Fruit fly (Drosophila melanogaster) whole organism, embryonic: Measurements from ENCODE around the gene CG14142.

Source experiments
- ATbp ChIP-seq: fragments of 200-800 bp; sonication (Bioruptor generic); optimal IDR thresholded peaks from 2 replicates; lab custom pipeline; 2017; ENCODE audit warnings: missing biosample characterization, mild to moderate bottlenecking, missing genetic modification characterization, missing genetic modification reagents
- BEAF-32 ChIP-seq: fragments of 200-800 bp; sonication (Bioruptor generic); optimal IDR thresholded peaks from 3 replicates; lab custom pipeline; 2017; ENCODE audit warnings: missing biosample characterization, missing genetic modification characterization, mild to moderate bottlenecking, moderate library complexity, missing genetic modification reagents
- CG1024 ChIP-seq: fragments of 200-800 bp; sonication (Bioruptor generic); IDR thresholded peaks from 2 replicates; pipeline ENCODE4 v1.3.6; 2022; ENCODE audit warnings: missing biosample characterization, missing genetic modification characterization
- CG10543 ChIP-seq: fragments of 200-800 bp; sonication (Bioruptor generic); optimal IDR thresholded peaks from 3 replicates; lab custom pipeline; 2017; ENCODE audit warnings: missing biosample characterization, mild to moderate bottlenecking, missing genetic modification characterization, moderate library complexity
- CG10654 ChIP-seq: fragments of 200-800 bp; sonication (Bioruptor generic); optimal IDR thresholded peaks from 2 replicates; lab custom pipeline; 2016; ENCODE audit warnings: missing biosample characterization, missing genetic modification characterization
- CG11247 ChIP-seq: fragments of 200-800 bp; sonication (Bioruptor generic); IDR thresholded peaks from 2 replicates; pipeline ENCODE4 v1.3.6; 2022; ENCODE audit warnings: missing biosample characterization, missing genetic modification characterization
- CG11398 ChIP-seq: fragments of 200-800 bp; sonication (Bioruptor generic); optimal IDR thresholded peaks from 2 replicates; lab custom pipeline; 2016; ENCODE audit warnings: missing biosample characterization, missing genetic modification characterization
- CG13287 ChIP-seq: fragments of 200-800 bp; sonication (Bioruptor generic); IDR thresholded peaks from 2 replicates; pipeline ENCODE4 v1.3.6; 2022; ENCODE audit warnings: missing biosample characterization, missing genetic modification characterization; ENCODE audit not compliant: partially characterized antibody
- CG17186 ChIP-seq: fragments of 200-800 bp; sonication (Bioruptor generic); optimal IDR thresholded peaks from 3 replicates; lab custom pipeline; 2017; ENCODE audit warnings: missing biosample characterization, missing genetic modification reagents, missing genetic modification characterization
- CG17385 ChIP-seq: fragments of 200-800 bp; sonication (Bioruptor generic); optimal IDR thresholded peaks from 3 replicates; lab custom pipeline; 2018; ENCODE audit warnings: missing biosample characterization, mild to moderate bottlenecking, missing genetic modification characterization
- CG2202 ChIP-seq: fragments of 200-800 bp; sonication (Bioruptor generic); optimal IDR thresholded peaks from 2 replicates; lab custom pipeline; 2018; ENCODE audit warnings: missing biosample characterization, mild to moderate bottlenecking, missing genetic modification characterization
- CG3065 ChIP-seq: fragments of 200-800 bp; sonication (Bioruptor generic); optimal IDR thresholded peaks from 2 replicates; lab custom pipeline; 2016; ENCODE audit warnings: missing biosample characterization, missing genetic modification characterization
- CG3163 ChIP-seq: fragments of 200-800 bp; sonication (Bioruptor generic); optimal IDR thresholded peaks from 3 replicates; lab custom pipeline; 2016; ENCODE audit warnings: missing biosample characterization, missing genetic modification characterization
- CG32532 ChIP-seq: fragments of 200-800 bp; sonication (Bioruptor generic); IDR thresholded peaks from 2 replicates; pipeline ENCODE4 v1.3.6; 2022; ENCODE audit warnings: missing biosample characterization, missing genetic modification characterization
- CG34376 ChIP-seq: fragments of 200-800 bp; sonication (Bioruptor generic); optimal IDR thresholded peaks from 2 replicates; lab custom pipeline; 2018; ENCODE audit warnings: missing biosample characterization, mild to moderate bottlenecking, missing genetic modification characterization
- CG34422 ChIP-seq: fragments of 200-800 bp; sonication (Bioruptor generic); IDR thresholded peaks from 3 replicates; pipeline ENCODE4 v1.3.6; 2022; ENCODE audit warnings: missing biosample characterization, missing genetic modification characterization
- CG3995 ChIP-seq: fragments of 200-800 bp; sonication (Bioruptor generic); optimal IDR thresholded peaks from 3 replicates; lab custom pipeline; 2016; ENCODE audit warnings: missing biosample characterization, missing genetic modification characterization
- CG43689 ChIP-seq: fragments of 200-800 bp; sonication (Bioruptor generic); IDR thresholded peaks from 2 replicates; pipeline ENCODE4 v1.3.6; 2022; ENCODE audit warnings: missing biosample characterization, missing genetic modification characterization
- CG4424 ChIP-seq: fragments of 200-800 bp; sonication (Bioruptor generic); optimal IDR thresholded peaks from 3 replicates; lab custom pipeline; 2016; ENCODE audit warnings: missing biosample characterization, missing genetic modification characterization
- CG4707 ChIP-seq: fragments of 200-800 bp; sonication (Bioruptor generic); optimal IDR thresholded peaks from 2 replicates; lab custom pipeline; 2018; ENCODE audit warnings: missing biosample characterization, mild to moderate bottlenecking, missing genetic modification characterization, moderate library complexity
- CG4854 ChIP-seq: fragments of 200-800 bp; sonication (Bioruptor generic); optimal IDR thresholded peaks from 2 replicates; lab custom pipeline; 2016; ENCODE audit warnings: missing biosample characterization, missing genetic modification characterization, inconsistent platforms
- CG6854 ChIP-seq: fragments of 200-800 bp; sonication (Bioruptor generic); optimal IDR thresholded peaks from 3 replicates; lab custom pipeline; 2017; ENCODE audit warnings: missing biosample characterization, mild to moderate bottlenecking, missing genetic modification characterization
- CG8089 ChIP-seq: fragments of 200-800 bp; sonication (Bioruptor generic); optimal IDR thresholded peaks from 3 replicates; lab custom pipeline; 2016; ENCODE audit warnings: missing biosample characterization, missing genetic modification characterization
- CG8924 ChIP-seq: fragments of 200-800 bp; optimal IDR thresholded peaks from 3 replicates; lab custom pipeline; 2019; ENCODE audit warnings: missing biosample characterization, mild to moderate bottlenecking, missing genetic modification characterization, moderate library complexity
- CG9215 ChIP-seq: fragments of 200-800 bp; sonication (Bioruptor generic); IDR thresholded peaks from 2 replicates; pipeline ENCODE4 v1.3.6; 2022; ENCODE audit warnings: missing biosample characterization, missing genetic modification characterization
- CG9817 ChIP-seq: fragments of 200-800 bp; sonication (Bioruptor generic); optimal IDR thresholded peaks from 2 replicates; lab custom pipeline; 2018; ENCODE audit warnings: missing biosample characterization, mild to moderate bottlenecking, missing genetic modification characterization, moderate library complexity
- Deaf1 ChIP-seq: fragments of 200-800 bp; optimal IDR thresholded peaks from 3 replicates; lab custom pipeline; 2019; ENCODE audit warnings: missing biosample characterization, mild to moderate bottlenecking, missing genetic modification characterization, moderate library complexity
- HHEX ChIP-seq: fragments of 200-800 bp; sonication (Bioruptor generic); optimal IDR thresholded peaks from 3 replicates; lab custom pipeline; 2017; ENCODE audit warnings: missing biosample characterization, mild to moderate bottlenecking, missing genetic modification characterization, missing genetic modification reagents
- Med ChIP-seq: fragments of 200-800 bp; sonication (Bioruptor generic); peaks from one replicate; lab custom pipeline; 2016; ENCODE audit warnings: missing biosample characterization, missing genetic modification characterization, mild to moderate bottlenecking, inconsistent platforms, moderate library complexity
- Sox100B ChIP-seq: fragments of 200-800 bp; sonication (Bioruptor generic); optimal IDR thresholded peaks from 3 replicates; lab custom pipeline; 2018; ENCODE audit warnings: missing biosample characterization, mild to moderate bottlenecking, missing genetic modification characterization
- Spps ChIP-seq: fragments of 200-800 bp; sonication (Bioruptor generic); optimal IDR thresholded peaks from 2 replicates; lab custom pipeline; 2018; ENCODE audit warnings: missing biosample characterization, mild to moderate bottlenecking, missing genetic modification characterization
- Sry-β ChIP-seq: fragments of 200-800 bp; sonication (Bioruptor generic); optimal IDR thresholded peaks from 2 replicates; lab custom pipeline; 2018; ENCODE audit warnings: missing biosample characterization, mild to moderate bottlenecking, missing genetic modification characterization, moderate library complexity
- ase ChIP-seq: fragments of 200-800 bp; sonication (Bioruptor generic); IDR thresholded peaks from 3 replicates; pipeline ENCODE4 v1.3.6; 2022; ENCODE audit warnings: missing biosample characterization, missing genetic modification characterization
- ato ChIP-seq: fragments of 200-800 bp; sonication (Bioruptor generic); IDR thresholded peaks from 2 replicates; pipeline ENCODE4 v1.3.6; 2022; ENCODE audit warnings: missing biosample characterization, missing genetic modification characterization; ENCODE audit not compliant: partially characterized antibody
- bigmax ChIP-seq: fragments of 200-800 bp; sonication (Bioruptor generic); optimal IDR thresholded peaks from 2 replicates; lab custom pipeline; 2018; ENCODE audit warnings: missing biosample characterization, mild to moderate bottlenecking, missing genetic modification characterization
- crol ChIP-seq: fragments of 200-800 bp; sonication (Bioruptor generic); IDR thresholded peaks from 2 replicates; pipeline ENCODE4 v1.3.6; 2022; ENCODE audit warnings: missing biosample characterization, missing genetic modification characterization
- gce ChIP-seq: fragments of 200-800 bp; sonication (Bioruptor generic); IDR thresholded peaks from 3 replicates; pipeline ENCODE4 v1.3.6; 2022; ENCODE audit warnings: missing biosample characterization, missing genetic modification characterization
- kah ChIP-seq: fragments of 200-800 bp; sonication (Bioruptor generic); optimal IDR thresholded peaks from 2 replicates; lab custom pipeline; 2018; ENCODE audit warnings: missing biosample characterization, mild to moderate bottlenecking, missing genetic modification characterization
- lilli ChIP-seq: fragments of 200-800 bp; sonication (Bioruptor generic); optimal IDR thresholded peaks from 3 replicates; lab custom pipeline; 2016; ENCODE audit warnings: missing biosample characterization, missing genetic modification characterization
- nerfin-1 ChIP-seq: fragments of 200-800 bp; sonication (Bioruptor generic); optimal IDR thresholded peaks from 3 replicates; lab custom pipeline; 2019; ENCODE audit warnings: missing biosample characterization, mild to moderate bottlenecking, missing genetic modification characterization, moderate library complexity
- nom ChIP-seq: fragments of 200-800 bp; sonication (Bioruptor generic); optimal IDR thresholded peaks from 2 replicates; lab custom pipeline; 2017; ENCODE audit warnings: missing biosample characterization, missing genetic modification characterization, mild to moderate bottlenecking, moderate library complexity, missing genetic modification reagents
- org-1 ChIP-seq: fragments of 200-800 bp; sonication (Bioruptor generic); optimal IDR thresholded peaks from 2 replicates; lab custom pipeline; 2017; ENCODE audit warnings: missing biosample characterization, missing genetic modification characterization
- tgo ChIP-seq: fragments of 200-800 bp; sonication (Bioruptor generic); IDR thresholded peaks from 3 replicates; pipeline ENCODE4 v1.3.6; 2022; ENCODE audit warnings: missing biosample characterization, missing genetic modification characterization
- tna ChIP-seq: fragments of 200-800 bp; sonication (Bioruptor generic); IDR thresholded peaks from 2 replicates; pipeline ENCODE4 v1.3.6; 2022; ENCODE audit warnings: missing biosample characterization, missing genetic modification characterization; ENCODE audit not compliant: partially characterized antibody
- trem ChIP-seq: fragments of 200-800 bp; optimal IDR thresholded peaks from 3 replicates; lab custom pipeline; 2019; ENCODE audit warnings: missing biosample characterization, mild to moderate bottlenecking, missing genetic modification characterization, moderate library complexity
- trh ChIP-seq: fragments of 200-800 bp; sonication (Bioruptor generic); optimal IDR thresholded peaks from 2 replicates; lab custom pipeline; 2016; ENCODE audit warnings: missing biosample characterization, missing genetic modification characterization
- tup ChIP-seq: fragments of 200-800 bp; sonication (Bioruptor generic); optimal IDR thresholded peaks from 2 replicates; lab custom pipeline; 2016; ENCODE audit warnings: missing biosample characterization, mild to moderate bottlenecking, missing genetic modification characterization, moderate library complexity
- vfl ChIP-seq: fragments of 200-800 bp; sonication (Bioruptor generic); optimal IDR thresholded peaks from 2 replicates; lab custom pipeline; 2016; ENCODE audit warnings: missing biosample characterization, missing genetic modification characterization

CG14142 gene

DNA sequence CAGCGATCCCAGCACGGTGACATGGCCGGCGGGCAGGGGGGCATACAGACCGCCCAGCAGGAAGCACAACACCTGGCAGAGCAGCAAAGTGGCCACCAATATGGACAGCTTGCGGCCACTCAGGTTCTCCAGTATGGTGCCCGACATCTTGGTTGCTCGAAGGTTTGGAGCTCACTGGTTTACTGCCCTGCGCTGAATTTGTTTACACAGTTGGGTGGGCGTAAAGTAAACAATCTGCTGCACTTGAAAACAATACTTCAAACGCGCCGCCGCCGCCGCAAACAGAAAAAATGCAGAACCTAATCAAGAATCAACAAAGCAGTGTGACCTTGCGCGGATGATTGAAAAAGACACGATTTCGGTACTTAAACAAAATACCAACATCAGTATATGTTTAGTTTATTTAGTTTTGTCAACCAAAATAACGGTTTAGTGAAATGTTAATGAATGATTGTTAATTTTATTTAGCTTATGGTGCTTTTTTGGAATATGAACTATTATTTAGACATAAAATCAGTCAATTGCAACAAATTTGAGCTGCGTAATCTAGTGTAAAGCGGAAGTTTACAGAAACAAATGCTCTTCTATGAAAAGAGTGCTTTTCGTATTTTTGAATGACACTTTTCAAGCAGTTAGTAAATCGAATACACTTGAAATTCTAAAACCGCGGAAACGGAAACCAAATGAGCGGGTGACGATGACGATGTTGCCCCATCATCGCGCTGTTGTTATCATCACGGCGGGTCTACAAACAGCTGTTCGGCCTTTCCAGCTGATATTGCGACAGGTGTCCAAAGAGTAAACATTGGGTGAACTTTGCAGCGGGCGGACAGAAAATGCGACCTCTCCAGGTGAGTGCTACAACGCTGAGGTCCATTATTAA is 3.8 kb upstream of the CG14142 start, which contains the start of the genes wls and Adck5 (continued):
- TF ChIP-seq CG4707 (GFP tag; lab: Kevin White, UChicago) (peak; percentile 45), CG4424 (peak; percentile 38), nerfin-1 (tag; lab: Kevin White, UChicago) (peak; percentile 26), nom (no peak), org-1 (peak; percentile 25), CG8089 (GFP tag; lab: Kevin White, UChicago) (peak; percentile 67), trh (GFP tag; lab: Kevin White, UChicago) (no peak), CG17186 (GFP tag; lab: Kevin White, UChicago) (peak; percentile 34), kah (GFP tag; lab: Kevin White, UChicago) (peak; percentile 92), HHEX (GFP tag; lab: Kevin White, UChicago) (peak; percentile 58), tup (GFP tag; lab: Kevin White, UChicago) (no peak), bigmax (peak; percentile 41), CG3995 (peak; percentile 68), CG3065 (GFP tag; lab: Kevin White, UChicago) (no peak), CG9215 (GFP tag; lab: Robert Waterston, UW) (no peak), CG2202 (tag; lab: Kevin White, UChicago) (peak; percentile 50), CG3163 (GFP tag; lab: Kevin White, UChicago) (no peak), CG11247 (GFP tag; lab: Robert Waterston, UW) (0 out of 2 replicates have a peak, but pooled peaks have one; percentile 32), lilli (peak; percentile 26), trem (tag; lab: Kevin White, UChicago) (peak; percentile 5), Spps (no peak), vfl (GFP tag; lab: Kevin White, UChicago) (peak; percentile 3), tgo (GFP tag; lab: Robert Waterston, UW) (no peak), ato (GFP tag; lab: Robert Waterston, UW) (no peak), CG43689 (no peak), Sox100B (GFP tag; lab: Kevin White, UChicago) (no peak), CG34422 (GFP tag; lab: Robert Waterston, UW) (peak; percentile 61; the same call in 1 of the 3 replicates), CG1024 (GFP tag; lab: Robert Waterston, UW) (no peak; the same call in 1 of the 2 replicates), Med (GFP tag; lab: Kevin White, UChicago) (peak; percentile 93), CG32532 (GFP tag; lab: Robert Waterston, UW) (0 out of 2 replicates have a peak, but pooled peaks have one; percentile 32), Sry-β (no peak), ATbp (GFP tag; lab: Kevin White, UChicago) (peak; percentile 46), CG10654 (GFP tag; lab: Kevin White, UChicago) (peak; percentile 21), CG11398 (GFP tag; lab: Kevin White, UChicago) (peak; percentile 45), CG13287 (peak; percentile 12; the same call in 1 of the 2 replicates), CG10543 (GFP tag; lab: Kevin White, UChicago) (peak; percentile 57), crol (GFP tag; lab: Robert Waterston, UW) (no peak), CG8924 (tag; lab: Kevin White, UChicago) (peak; percentile 17), tna (GFP tag; lab: Robert Waterston, UW) (no peak), Deaf1 (no peak), CG17385 (GFP tag; lab: Kevin White, UChicago) (peak; percentile 56), CG34376 (peak; percentile 59), BEAF-32 (GFP tag; lab: Kevin White, UChicago) (peak; percentile 41), CG6854 (GFP tag; lab: Kevin White, UChicago) (peak; percentile 65), gce (GFP tag; lab: Robert Waterston, UW) (peak; percentile 64; the same call in 1 of the 3 replicates), CG4854 (GFP tag; lab: Kevin White, UChicago) (peak; percentile 35), ase (0 out of 3 replicates have a peak, but pooled peaks have one; percentile 19), CG9817 (tag; lab: Kevin White, UChicago) (peak; percentile 17)
